Worm (Caenorhabditis elegans): ENCODE results near the gene C29F4.3.

DNA sequence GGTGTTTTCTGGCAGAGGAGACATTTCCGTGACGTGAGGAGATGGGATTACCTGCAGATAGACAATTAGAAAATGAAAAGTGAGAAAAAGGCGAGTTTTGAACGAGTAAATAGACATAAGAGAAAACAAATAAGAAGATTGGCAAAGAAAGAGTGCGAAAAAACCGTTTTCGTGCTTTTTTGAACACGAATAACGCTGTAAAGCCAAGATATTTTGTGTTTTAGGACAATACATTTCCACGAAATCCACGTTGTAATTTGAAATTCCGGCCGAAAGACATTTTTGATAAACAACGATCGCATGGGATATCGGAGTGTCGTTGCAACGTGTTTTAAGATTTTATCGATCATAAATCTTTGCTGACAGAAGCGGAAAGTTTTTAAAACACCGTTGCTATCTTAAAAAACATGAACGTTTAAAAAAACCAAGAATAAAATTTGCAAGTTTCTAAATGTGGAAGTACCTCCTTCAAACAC, 13.0 kb downstream of the C29F4.3 start, which contains the start of gene adk-1:
- TF ChIP-seq him-1 (tag; optimal IDR thresholded peaks at IDR 0.05), result no peak
- TF ChIP-seq W03F9.2 (tag; optimal IDR thresholded peaks at IDR 0.05), result no peak
